Worm (Caenorhabditis elegans): ENCODE results near the gene C56G3.2.
A peak's percentile ranks its signal among the peaks of the same experiment; 100 is the strongest.

Gene C56G3.2

DNA sequence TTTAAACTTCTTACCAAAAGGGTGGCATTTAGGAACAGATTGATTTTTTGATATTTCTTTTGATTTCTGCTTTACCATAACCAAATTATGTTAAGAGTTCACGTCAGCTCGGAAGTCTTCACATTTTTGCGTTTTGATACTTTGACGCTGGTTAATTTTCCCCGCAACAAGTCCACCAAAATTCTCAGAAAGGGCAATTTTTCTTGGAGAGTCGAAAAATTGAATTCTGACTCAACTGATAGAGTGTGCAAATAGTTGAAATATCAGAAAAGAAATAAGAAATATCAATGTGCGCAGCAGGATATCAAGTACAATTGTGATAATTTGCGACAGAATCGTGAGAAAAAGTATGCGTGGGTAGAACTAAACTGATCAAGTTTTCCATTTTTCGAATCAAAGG, 4.4 kb downstream of the C56G3.2 start:
- TF ChIP-seq vab-7 (GFP tag; IDR thresholded peaks at IDR 0.05), result no peak
- no peak for TF ChIP-seq nhr-102 (tag; optimal IDR thresholded peaks at IDR 0.05)
- TF ChIP-seq snpc-1.2 (GFP tag; IDR thresholded peaks at IDR 0.05), result no peak
- no peak for TF ChIP-seq F37D6.2 (tag; optimal IDR thresholded peaks at IDR 0.05)
- no peak for TF ChIP-seq daf-19 (GFP tag; conservative IDR thresholded peaks at IDR 0.05)
- no peak for TF ChIP-seq pqm-1 (tag; optimal IDR thresholded peaks at IDR 0.05)
- no peak for TF ChIP-seq aha-1 (tag)
- TF ChIP-seq spr-3 (GFP tag; optimal IDR thresholded peaks at IDR 0.05), result no peak
- no peak for TF ChIP-seq mxl-2 (GFP tag; conservative IDR thresholded peaks at IDR 0.05)
- no peak for TF ChIP-seq nhr-76 (tag; optimal IDR thresholded peaks at IDR 0.05)
- TF ChIP-seq mes-2 (tag; optimal IDR thresholded peaks at IDR 0.05; ENCODE audit: poor library complexity, severe bottlenecking), result no peak
- no peak for TF ChIP-seq D1046.2 (GFP tag; IDR thresholded peaks at IDR 0.05)

ce11 chrX:7371945-7372344, 6.6 kb downstream of the C56G3.2 start:
- no peak for TF ChIP-seq cey-2 (tag; optimal IDR thresholded peaks at IDR 0.05; ENCODE audit: borderline replicate concordance, insufficient read depth)
- no peak for TF ChIP-seq hlh-30 (tag; optimal IDR thresholded peaks at IDR 0.05; ENCODE audit: insufficient read depth)
- TF ChIP-seq Y105C5A.15 (GFP tag; IDR thresholded peaks at IDR 0.05), result no peak
- TF ChIP-seq ama-1 (optimal IDR thresholded peaks at IDR 0.05), result no peak

DNA sequence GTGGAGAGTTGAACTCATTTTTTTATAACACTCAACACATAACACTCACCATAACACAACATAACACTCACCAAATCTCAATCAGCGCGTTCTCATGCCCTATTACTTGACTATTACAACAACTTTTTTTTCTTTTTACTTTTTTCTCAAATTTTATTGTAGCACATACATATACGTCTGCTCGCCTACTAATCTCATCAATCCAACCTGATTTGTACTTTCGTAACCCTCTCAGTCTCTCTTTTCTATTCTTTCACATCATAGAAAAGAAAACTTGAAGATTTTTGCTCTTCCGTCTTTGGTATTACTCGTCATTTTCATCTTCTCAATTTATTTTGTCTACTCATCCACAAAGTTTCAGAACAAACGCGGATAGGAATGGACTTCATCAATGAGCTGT, 11.6 kb downstream of the C56G3.2 start, which contains the start of gene npr-8:
npr-8 (plus strand) TSS at position 362 of the 400 bp plus-strand sequence.
- peak; percentile 53 for TF ChIP-seq ces-1 (GFP tag; optimal IDR thresholded peaks at IDR 0.05)
- TF ChIP-seq egl-43 (GFP tag; IDR thresholded peaks at IDR 0.05), result no peak

DNA sequence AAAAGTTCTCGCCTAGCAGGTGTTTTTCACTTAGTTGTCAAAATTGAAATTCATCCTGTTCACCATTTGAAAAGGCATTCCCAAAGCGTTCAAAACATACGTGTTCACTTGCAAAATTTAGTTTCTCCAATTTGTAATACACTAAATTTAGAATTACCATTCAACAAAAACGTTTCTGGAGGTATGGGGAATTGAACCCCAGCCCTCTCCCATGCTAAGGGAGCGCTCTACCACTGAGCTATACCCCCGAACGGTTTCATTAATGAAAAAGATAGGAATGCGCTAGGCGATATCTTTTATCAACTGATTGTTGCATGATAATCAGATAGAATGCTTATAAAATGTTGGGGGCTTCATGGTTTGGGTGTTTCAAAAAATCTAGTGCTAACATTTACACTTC, 13.2 kb downstream of the C56G3.2 start:
- peak; percentile 44; the same call in 1 of the 2 replicates for TF ChIP-seq vab-7 (GFP tag; IDR thresholded peaks at IDR 0.05)
- no peak for TF ChIP-seq set-16 (GFP tag; IDR thresholded peaks at IDR 0.05)
- TF ChIP-seq F44E2.7 (GFP tag; IDR thresholded peaks at IDR 0.05), result no peak
- TF ChIP-seq T20F7.1 (GFP tag; optimal IDR thresholded peaks at IDR 0.05), result no peak
- peak; percentile 22 for TF ChIP-seq gei-8 (GFP tag; optimal IDR thresholded peaks at IDR 0.05)
- TF ChIP-seq R02D3.7 (tag; optimal IDR thresholded peaks at IDR 0.05), result no peak
- no peak for TF ChIP-seq Y75B8A.6 (GFP tag; IDR thresholded peaks at IDR 0.05)
- no peak for TF ChIP-seq nhr-28 (tag; optimal IDR thresholded peaks at IDR 0.05)
- peak; percentile 49; the same call in 1 of the 2 replicates for TF ChIP-seq pha-4 (GFP tag; IDR thresholded peaks at IDR 0.05)
- no peak for TF ChIP-seq pha-4 (tag; optimal IDR thresholded peaks at IDR 0.05)
- peak in 1 of 2 experiments; percentile 74 for TF ChIP-seq daf-16 (GFP tag; optimal IDR thresholded peaks at IDR 0.05)
- TF ChIP-seq daf-16 (tag; optimal IDR thresholded peaks at IDR 0.05), result no peak
- TF ChIP-seq spr-1 (tag; optimal IDR thresholded peaks at IDR 0.05), result no peak
- TF ChIP-seq zip-11 (GFP tag; IDR thresholded peaks at IDR 0.05), result 0 out of 2 replicates have a peak, but pooled peaks have one; percentile 16
- TF ChIP-seq mxl-3 (GFP tag; optimal IDR thresholded peaks at IDR 0.05), result peak; percentile 1
- peak; percentile 50; the same call in 1 of the 2 replicates for TF ChIP-seq ctbp-1 (GFP tag; IDR thresholded peaks at IDR 0.05)
- peak; percentile 19 for TF ChIP-seq hlh-30 (tag; optimal IDR thresholded peaks at IDR 0.05; ENCODE audit: insufficient read depth)
- TF ChIP-seq lin-1 (GFP tag; IDR thresholded peaks at IDR 0.05), result 0 out of 2 replicates have a peak, but pooled peaks have one; percentile 37
- no peak for TF ChIP-seq mep-1 (tag; optimal IDR thresholded peaks at IDR 0.05)
- 0 out of 4 replicates have a peak, but pooled peaks of 1 of the 2 experiments have one; percentile 46 for TF ChIP-seq madf-5 (GFP tag; IDR thresholded peaks at IDR 0.05)
- peak; percentile 53; the same call in 1 of the 2 replicates for TF ChIP-seq arid-1 (GFP tag; conservative IDR thresholded peaks at IDR 0.05)
- TF ChIP-seq Y5F2A.4 (GFP tag; optimal IDR thresholded peaks at IDR 0.05), result no peak
- 0 out of 2 replicates have a peak, but pooled peaks have one; percentile 69 for TF ChIP-seq F26F4.8 (GFP tag; conservative IDR thresholded peaks at IDR 0.05)
- 0 out of 2 replicates have a peak, but pooled peaks have one; percentile 22 for TF ChIP-seq tra-1 (GFP tag; IDR thresholded peaks at IDR 0.05)
- no peak for TF ChIP-seq dmd-9 (GFP tag; IDR thresholded peaks at IDR 0.05)
- TF ChIP-seq unc-62 (GFP tag; optimal IDR thresholded peaks at IDR 0.05 in 1 of 2), result no peak
- no peak for TF ChIP-seq unc-62 (tag; optimal IDR thresholded peaks at IDR 0.05)
- peak; percentile 94 for TF ChIP-seq aha-1 (tag)
- peak; percentile 9 for TF ChIP-seq F49E8.2 (tag; optimal IDR thresholded peaks at IDR 0.05; ENCODE audit: borderline replicate concordance)
- no peak for TF ChIP-seq T26A8.4 (GFP tag; IDR thresholded peaks at IDR 0.05)
